Fruit fly (Drosophila melanogaster) whole organism, embryonic: ENCODE results near the gene Indy.

ENCODE experiments used
- Atf6 ChIP-seq: fragments of 200-800 bp; sonication (Bioruptor generic); IDR thresholded peaks from 2 replicates; pipeline ENCODE4 v1.3.6; 2022; ENCODE audit warnings: missing biosample characterization, missing genetic modification characterization
- Awh ChIP-seq: fragments of 200-800 bp; sonication (Bioruptor generic); IDR thresholded peaks from 2 replicates; pipeline ENCODE4, ENCODE4 v1.3.6; 2022; ENCODE audit warnings: missing biosample characterization, missing genetic modification characterization
- CG10209 ChIP-seq: fragments of 200-800 bp; sonication (Bioruptor generic); optimal IDR thresholded peaks from 3 replicates; lab custom pipeline; 2017; ENCODE audit warnings: missing biosample characterization, mild to moderate bottlenecking, missing genetic modification characterization, missing genetic modification reagents
- CG10979 ChIP-seq: fragments of 200-800 bp; sonication (Bioruptor generic); optimal IDR thresholded peaks from 2 replicates; lab custom pipeline; 2018; ENCODE audit warnings: missing biosample characterization, mild to moderate bottlenecking, missing genetic modification characterization, moderate library complexity
- CG11695 ChIP-seq: fragments of 200-800 bp; sonication (Bioruptor generic); IDR thresholded peaks from 3 replicates; pipeline ENCODE4 v1.3.6; 2022; ENCODE audit warnings: missing biosample characterization, missing genetic modification characterization
- CG14050 ChIP-seq: fragments of 200-800 bp; sonication (Bioruptor generic); IDR thresholded peaks from 3 replicates; pipeline ENCODE4 v1.3.6; 2022; ENCODE audit warnings: missing biosample characterization, missing genetic modification characterization
- CG1647 ChIP-seq: fragments of 200-800 bp; sonication (Bioruptor generic); optimal IDR thresholded peaks from 3 replicates; lab custom pipeline; 2016; ENCODE audit warnings: missing biosample characterization, missing genetic modification characterization
- CG2120 ChIP-seq: fragments of 200-800 bp; sonication (Bioruptor generic); optimal IDR thresholded peaks from 3 replicates; lab custom pipeline; 2016; ENCODE audit warnings: missing biosample characterization, missing genetic modification characterization
- CG3065 ChIP-seq: fragments of 200-800 bp; sonication (Bioruptor generic); optimal IDR thresholded peaks from 2 replicates; lab custom pipeline; 2016; ENCODE audit warnings: missing biosample characterization, missing genetic modification characterization
- CG31365 ChIP-seq: fragments of 200-800 bp; sonication (Bioruptor generic); optimal IDR thresholded peaks from 2 replicates; lab custom pipeline; 2018; ENCODE audit warnings: missing biosample characterization, mild to moderate bottlenecking, missing genetic modification characterization
- CG4730 ChIP-seq: fragments of 200-800 bp; sonication (Bioruptor generic); IDR thresholded peaks from 2 replicates; pipeline ENCODE4 v1.3.6; 2022; ENCODE audit warnings: missing biosample characterization, missing genetic modification characterization
- CG5180 ChIP-seq: fragments of 200-800 bp; sonication (Bioruptor generic); optimal IDR thresholded peaks from 3 replicates; lab custom pipeline; 2017; ENCODE audit warnings: missing biosample characterization, missing genetic modification characterization, mild to moderate bottlenecking, moderate library complexity, missing genetic modification reagents
- CG5953 ChIP-seq: fragments of 200-800 bp; sonication (Bioruptor generic); IDR thresholded peaks from 2 replicates; pipeline ENCODE4 v1.3.6; 2022; ENCODE audit warnings: missing biosample characterization, missing genetic modification characterization
- CG6254 ChIP-seq: fragments of 200-800 bp; sonication (Bioruptor generic); optimal IDR thresholded peaks from 3 replicates; lab custom pipeline; 2017; ENCODE audit warnings: mild to moderate bottlenecking, missing biosample characterization, missing genetic modification reagents, missing genetic modification characterization
- H15 ChIP-seq: fragments of 200-800 bp; sonication (Bioruptor generic); IDR thresholded peaks from 3 replicates; pipeline ENCODE4 v1.3.6; 2022; ENCODE audit warnings: missing biosample characterization, missing genetic modification characterization
- Hand ChIP-seq: fragments of 200-800 bp; sonication (Bioruptor generic); optimal IDR thresholded peaks from 2 replicates; lab custom pipeline; 2017; ENCODE audit warnings: mild to moderate bottlenecking, missing biosample characterization, missing genetic modification reagents, missing genetic modification characterization
- HmgZ ChIP-seq: fragments of 200-800 bp; sonication (Bioruptor generic); optimal IDR thresholded peaks from 2 replicates; lab custom pipeline; 2018; ENCODE audit warnings: missing biosample characterization, mild to moderate bottlenecking, missing genetic modification characterization
- NFAT ChIP-seq: fragments of 200-800 bp; sonication (Bioruptor generic); IDR thresholded peaks from 2 replicates; pipeline ENCODE4 v1.3.6; 2022; ENCODE audit warnings: missing biosample characterization, missing genetic modification characterization
- Oli ChIP-seq: fragments of 200-800 bp; sonication (Bioruptor generic); optimal IDR thresholded peaks from 2 replicates; lab custom pipeline; 2018; ENCODE audit warnings: missing biosample characterization, mild to moderate bottlenecking, missing genetic modification characterization, moderate library complexity
- Trl ChIP-seq, 3 experiments: fragments of >200 bp in 2 of 3; fragments of 200-800 bp in 1 of 3; sonication (Bioruptor generic) in 1 of 3; optimal IDR thresholded peaks; 2 replicates in 1 of 3; 3 replicates in 2 of 3; lab custom pipeline; 2016 to 2017; ENCODE audit warnings: missing biosample characterization in 1 of 3, missing genetic modification characterization in 1 of 3
- YL-1 ChIP-seq: fragments of 200-800 bp; sonication (Bioruptor generic); optimal IDR thresholded peaks from 3 replicates; lab custom pipeline; 2017; ENCODE audit warnings: missing biosample characterization, mild to moderate bottlenecking, missing genetic modification characterization
- ab ChIP-seq: fragments of 200-800 bp; sonication (Bioruptor generic); optimal IDR thresholded peaks from 2 replicates; lab custom pipeline; 2016; ENCODE audit warnings: missing biosample characterization, missing genetic modification characterization
- al ChIP-seq: fragments of 200-800 bp; sonication (Bioruptor generic); IDR thresholded peaks from 2 replicates; pipeline ENCODE4 v1.3.6; 2022; ENCODE audit warnings: missing biosample characterization, missing genetic modification characterization
- ap ChIP-seq: fragments of 200-800 bp; sonication (Bioruptor generic); IDR thresholded peaks from 2 replicates; pipeline ENCODE4 v1.3.6; 2022; ENCODE audit warnings: missing biosample characterization, missing genetic modification characterization
- ash1 ChIP-seq: fragments of 200-800 bp; sonication (Bioruptor generic); optimal IDR thresholded peaks from 2 replicates; lab custom pipeline; 2018; ENCODE audit warnings: missing biosample characterization, mild to moderate bottlenecking, missing genetic modification characterization
- br ChIP-seq: fragments of >200 bp; optimal IDR thresholded peaks from 2 replicates; lab custom pipeline; 2017
- cg ChIP-seq: fragments of 200-800 bp; sonication (Bioruptor generic); optimal IDR thresholded peaks from 3 replicates; lab custom pipeline; 2019; ENCODE audit warnings: missing biosample characterization, mild to moderate bottlenecking, missing genetic modification characterization, moderate library complexity
- chm ChIP-seq: fragments of 200-800 bp; sonication (Bioruptor generic); IDR thresholded peaks from 2 replicates; pipeline ENCODE4 v1.3.6; 2022; ENCODE audit warnings: missing biosample characterization, missing genetic modification characterization
- ci ChIP-seq: fragments of 200-800 bp; sonication (Bioruptor generic); IDR thresholded peaks from 3 replicates; pipeline ENCODE4 v1.3.6; 2022; ENCODE audit warnings: missing biosample characterization, missing genetic modification characterization
- en ChIP-seq: fragments of 200-800 bp; sonication (Bioruptor generic); optimal IDR thresholded peaks from 2 replicates; lab custom pipeline; 2016; ENCODE audit warnings: missing biosample characterization, missing genetic modification characterization
- fru ChIP-seq: fragments of >200 bp; optimal IDR thresholded peaks from 2 replicates; lab custom pipeline; 2017
- gem ChIP-seq: fragments of 200-800 bp; sonication (Bioruptor generic); optimal IDR thresholded peaks from 2 replicates; lab custom pipeline; 2019; ENCODE audit warnings: missing biosample characterization, mild to moderate bottlenecking, missing genetic modification characterization, moderate library complexity
- hth ChIP-seq: fragments of >200 bp; optimal IDR thresholded peaks from 2 replicates; lab custom pipeline; 2017; ENCODE audit warnings: inconsistent platforms
- ind ChIP-seq: fragments of 200-800 bp; sonication (Bioruptor generic); optimal IDR thresholded peaks from 3 replicates; lab custom pipeline; 2016; ENCODE audit warnings: missing biosample characterization, missing genetic modification characterization
- lmd ChIP-seq: fragments of 200-800 bp; sonication (Bioruptor generic); IDR thresholded peaks from 2 replicates; pipeline ENCODE4 v1.3.6; 2022; ENCODE audit warnings: missing biosample characterization, missing genetic modification characterization
- lola ChIP-seq, 3 experiments: fragments of >200 bp in 2 of 3; fragments of 200-800 bp in 1 of 3; sonication (Bioruptor generic) in 1 of 3; optimal IDR thresholded peaks; 2 replicates each; lab custom pipeline; 2017 to 2019; ENCODE audit warnings: missing biosample characterization in 3 of 3, missing genetic modification characterization in 3 of 3, mild to moderate bottlenecking in 1 of 3, moderate library complexity in 1 of 3
- nau ChIP-seq: fragments of 200-800 bp; sonication (Bioruptor generic); optimal IDR thresholded peaks from 3 replicates; lab custom pipeline; 2017; ENCODE audit warnings: missing biosample characterization, mild to moderate bottlenecking, missing genetic modification characterization, missing genetic modification reagents
- otp ChIP-seq: fragments of 200-800 bp; sonication (Bioruptor generic); IDR thresholded peaks from 3 replicates; pipeline ENCODE4, ENCODE4 v1.3.6; 2022; ENCODE audit warnings: missing biosample characterization, missing genetic modification characterization
- pan ChIP-seq, 4 experiments: fragments of >200 bp in 3 of 4; fragments of 200-800 bp in 1 of 4; sonication (Bioruptor generic) in 1 of 4; optimal IDR thresholded peaks in 3 of 4; IDR thresholded peaks in 1 of 4; 2 replicates each; pipeline versions ENCODE4 v1.3.6 to Lab custom; 2017 to 2022; ENCODE audit warnings: missing biosample characterization in 2 of 4, missing genetic modification characterization in 2 of 4, mixed read lengths in 1 of 4
- pros ChIP-seq: fragments of 200-800 bp; sonication (Bioruptor generic); optimal IDR thresholded peaks from 3 replicates; lab custom pipeline; 2019; ENCODE audit warnings: missing biosample characterization, mild to moderate bottlenecking, missing genetic modification characterization, moderate library complexity
- ranshi ChIP-seq: fragments of 200-800 bp; sonication (Bioruptor generic); IDR thresholded peaks from 2 replicates; pipeline ENCODE4 v1.3.6; 2022; ENCODE audit warnings: missing biosample characterization, missing genetic modification characterization
- run ChIP-seq: fragments of 200-800 bp; sonication (Bioruptor generic); optimal IDR thresholded peaks from 3 replicates; lab custom pipeline; 2018; ENCODE audit warnings: missing biosample characterization, mild to moderate bottlenecking, missing genetic modification characterization
- salm ChIP-seq: fragments of 200-800 bp; sonication (Bioruptor generic); optimal IDR thresholded peaks from 2 replicates; lab custom pipeline; 2018; ENCODE audit warnings: missing biosample characterization, mild to moderate bottlenecking, missing genetic modification characterization
- sens ChIP-seq: fragments of 200-800 bp; sonication (Bioruptor generic); peaks from one replicate; lab custom pipeline; 2016; ENCODE audit warnings: missing biosample characterization, missing genetic modification characterization
- sim ChIP-seq: fragments of 200-800 bp; sonication (Bioruptor generic); IDR thresholded peaks from 2 replicates; pipeline ENCODE4 v1.3.6; 2022; ENCODE audit warnings: missing biosample characterization, missing genetic modification characterization
- stc ChIP-seq: fragments of 200-800 bp; sonication (Bioruptor generic); IDR thresholded peaks from 2 replicates; pipeline ENCODE4 v1.3.6; 2022; ENCODE audit warnings: missing biosample characterization, missing genetic modification characterization
- tll ChIP-seq, 2 experiments: fragments of 200-800 bp in 1 of 2; fragments of >200 bp in 1 of 2; sonication (Bioruptor generic) in 1 of 2; optimal IDR thresholded peaks; 2 replicates each; lab custom pipeline; 2017 to 2019; ENCODE audit warnings: missing biosample characterization in 2 of 2, missing genetic modification characterization in 2 of 2, mild to moderate bottlenecking in 1 of 2, moderate library complexity in 1 of 2
- toy ChIP-seq: fragments of 200-800 bp; sonication (Bioruptor generic); IDR thresholded peaks from 2 replicates; pipeline ENCODE4 v1.3.6; 2022; ENCODE audit warnings: missing biosample characterization, missing genetic modification characterization
- wek ChIP-seq: fragments of 200-800 bp; sonication (Bioruptor generic); optimal IDR thresholded peaks from 3 replicates; lab custom pipeline; 2018; ENCODE audit warnings: missing biosample characterization, mild to moderate bottlenecking, missing genetic modification characterization, moderate library complexity
- zfh2 ChIP-seq: fragments of 200-800 bp; sonication (Bioruptor generic); optimal IDR thresholded peaks from 2 replicates; lab custom pipeline; 2016; ENCODE audit warnings: missing biosample characterization, missing genetic modification characterization

Indy gene

dm6 chr3L:18786066-18786426, 60.0 kb downstream of the Indy start (continued):
- no peak for TF ChIP-seq Hand (GFP tag; lab: Kevin White, UChicago)
- TF ChIP-seq lola (GFP tag; optimal IDR thresholded peaks at IDR 0.05; lab: Kevin White, UChicago): no peak
- peak; percentile 30 for TF ChIP-seq CG2120
- no peak for TF ChIP-seq CG6254 (GFP tag; lab: Kevin White, UChicago)
- TF ChIP-seq gem (tag; lab: Kevin White, UChicago): peak; percentile 67
- peak; percentile 57; the same call in 1 of the 2 replicates for TF ChIP-seq Atf6
- TF ChIP-seq nau: peak; percentile 12
- peak; percentile 62; the same call in 1 of the 2 replicates for TF ChIP-seq stc (GFP tag; lab: Robert Waterston, UW)
- TF ChIP-seq toy (GFP tag; lab: Robert Waterston, UW): 0 out of 2 replicates have a peak, but pooled peaks have one; percentile 20
- TF ChIP-seq ranshi: peak; percentile 47; the same call in 1 of the 2 replicates
- TF ChIP-seq al (GFP tag; lab: Robert Waterston, UW): peak; percentile 35; the same call in 1 of the 2 replicates
- no peak for TF ChIP-seq CG5180 (GFP tag; lab: Kevin White, UChicago)
- peak; percentile 28 for TF ChIP-seq Oli (tag; lab: Kevin White, UChicago)
- peak; percentile 39; the same call in 1 of the 2 replicates for TF ChIP-seq Awh (GFP tag; lab: Robert Waterston, UW)
- 0 out of 2 replicates have a peak, but pooled peaks have one; percentile 49 for TF ChIP-seq chm (GFP tag; lab: Robert Waterston, UW)
- TF ChIP-seq lmd (GFP tag; lab: Robert Waterston, UW): peak; percentile 33; the same call in 1 of the 2 replicates
- TF ChIP-seq CG14050 (GFP tag; lab: Robert Waterston, UW): peak; percentile 27; the same call in 1 of the 3 replicates
- peak; percentile 73 for TF ChIP-seq ci (GFP tag; lab: Robert Waterston, UW)
- TF ChIP-seq ab (GFP tag; lab: Kevin White, UChicago): no peak
- TF ChIP-seq salm (tag; lab: Kevin White, UChicago): peak; percentile 32
- peak; percentile 14 for TF ChIP-seq CG10209 (GFP tag; lab: Kevin White, UChicago)
- no peak for TF ChIP-seq CG1647 (GFP tag; lab: Kevin White, UChicago)
- TF ChIP-seq zfh2: no peak
- TF ChIP-seq sens (GFP tag; lab: Kevin White, UChicago): peak; percentile 25
- TF ChIP-seq CG31365 (tag; lab: Kevin White, UChicago): no peak
- TF ChIP-seq YL-1: no peak
- no peak for TF ChIP-seq CG10979 (tag; lab: Kevin White, UChicago)
- no peak for TF ChIP-seq otp (GFP tag; lab: Robert Waterston, UW)
- no peak; the same call in 1 of the 2 replicates for TF ChIP-seq sim (GFP tag; lab: Robert Waterston, UW)
- peak; percentile 56 for TF ChIP-seq cg (GFP tag; lab: Kevin White, UChicago)
- peak; percentile 57 for TF ChIP-seq run (tag; lab: Kevin White, UChicago)
- TF ChIP-seq pan (optimal IDR thresholded peaks at IDR 0.05; lab: Kevin White, UChicago): no peak
- TF ChIP-seq pan (GFP tag; optimal IDR thresholded peaks at IDR 0.05 in 1 of 2, IDR thresholded peaks at IDR 0.05 in 1 of 2): peak in 1 of 2 experiments; percentile 79
- no peak for TF ChIP-seq br (lab: Kevin White, UChicago)
- no peak for TF ChIP-seq CG3065 (GFP tag; lab: Kevin White, UChicago)
- TF ChIP-seq CG4730 (GFP tag; lab: Robert Waterston, UW): 0 out of 2 replicates have a peak, but pooled peaks have one; percentile 26
- no peak for TF ChIP-seq fru (lab: Kevin White, UChicago)
- no peak for TF ChIP-seq NFAT
- no peak for TF ChIP-seq en (GFP tag; lab: Kevin White, UChicago)
- TF ChIP-seq H15 (GFP tag; lab: Robert Waterston, UW): peak; percentile 48; the same call in 1 of the 3 replicates
- 0 out of 2 replicates have a peak, but pooled peaks have one; percentile 4 for TF ChIP-seq CG5953
- TF ChIP-seq HmgZ (tag; lab: Kevin White, UChicago): no peak
- TF ChIP-seq pros (GFP tag; lab: Kevin White, UChicago): no peak
- TF ChIP-seq ind: peak; percentile 30
- TF ChIP-seq wek: no peak
- no peak for TF ChIP-seq tll (GFP tag; optimal IDR thresholded peaks at IDR 0.05; lab: Kevin White, UChicago)
- TF ChIP-seq Trl (optimal IDR thresholded peaks at IDR 0.05; lab: Kevin White, UChicago): no peak
- no peak for TF ChIP-seq Trl (GFP tag; optimal IDR thresholded peaks at IDR 0.05; lab: Kevin White, UChicago)
- 0 out of 2 replicates have a peak, but pooled peaks have one; percentile 12 for TF ChIP-seq ap (GFP tag; lab: Robert Waterston, UW)
- TF ChIP-seq CG11695 (GFP tag; lab: Robert Waterston, UW): peak; percentile 74; the same call in 2 of the 3 replicates
- no peak for TF ChIP-seq hth
- no peak for TF ChIP-seq ash1 (GFP tag; lab: Kevin White, UChicago)
